Fruit fly (Drosophila melanogaster): Measurements from ENCODE around the gene CG1971.

- TF ChIP-seq pan (optimal IDR thresholded peaks at IDR 0.05) (no peak), CG8478 (optimal IDR thresholded peaks at IDR 0.05) (no peak), psq (optimal IDR thresholded peaks at IDR 0.05) (no peak), EcR (GFP tag; optimal IDR thresholded peaks at IDR 0.05) (no peak), Dll (optimal IDR thresholded peaks at IDR 0.05) (no peak), usp (GFP tag; optimal IDR thresholded peaks at IDR 0.05) (no peak)
Measured at dm6 chr3R:31794457-31794856, 10.8 kb upstream of the CG1971 start.

Data from whole organism.